Worm (Caenorhabditis elegans) whole organism, L3 larva: ENCODE data around the gene clec-180.

Experiments used
- R02D3.7 ChIP-seq: fragments of 150-350 bp; optimal IDR thresholded peaks from 2 replicates; lab custom pipeline; 2014; ENCODE audit warnings: missing biosample characterization, missing genetic modification characterization
- ZK546.5 ChIP-seq: sonication (generic microtip); optimal IDR thresholded peaks from 2 replicates; lab custom pipeline; 2017; ENCODE audit warnings: missing biosample characterization, missing genetic modification characterization
- ceh-28 ChIP-seq: fragments of 150-350 bp; optimal IDR thresholded peaks from 2 replicates; lab custom pipeline; 2014; ENCODE audit warnings: missing biosample characterization, missing genetic modification reagents, missing genetic modification characterization
- ceh-82 ChIP-seq: fragments of 150-350 bp; optimal IDR thresholded peaks from 2 replicates; lab custom pipeline; 2014; ENCODE audit warnings: missing biosample characterization, missing genetic modification characterization
- ceh-9 ChIP-seq: sonication (generic microtip); optimal IDR thresholded peaks from 2 replicates; lab custom pipeline; 2018; ENCODE audit warnings: missing biosample characterization, missing genetic modification characterization
- egl-27 ChIP-seq: sonication (generic microtip); optimal IDR thresholded peaks from 4 replicates; lab custom pipeline; 2017; ENCODE audit warnings: missing biosample characterization, missing genetic modification reagents, missing genetic modification characterization
- egl-5 ChIP-seq: fragments of 150-350 bp; optimal IDR thresholded peaks from 2 replicates; lab custom pipeline; 2017; ENCODE audit warnings: missing biosample characterization, missing genetic modification reagents, missing genetic modification characterization, inconsistent platforms
- elt-2 ChIP-seq: sonication (generic microtip); optimal IDR thresholded peaks from 2 replicates; lab custom pipeline; 2016; ENCODE audit warnings: missing genetic modification reagents, mild to moderate bottlenecking, missing genetic modification characterization, missing compliant biosample characterization
- eor-1 ChIP-seq, 2 experiments: fragments of 150-350 bp; optimal IDR thresholded peaks; 2 replicates each; lab custom pipeline; 2014 to 2018; ENCODE audit warnings: missing biosample characterization in 2 of 2, missing genetic modification characterization in 2 of 2
- fkh-10 ChIP-seq: sonication (generic microtip); optimal IDR thresholded peaks from 2 replicates; lab custom pipeline; 2017; ENCODE audit warnings: missing biosample characterization, missing genetic modification reagents, missing genetic modification characterization
- hmg-11 ChIP-seq: sonication (generic microtip); optimal IDR thresholded peaks from 2 replicates; lab custom pipeline; 2016; ENCODE audit warnings: missing genetic modification characterization, missing compliant biosample characterization
- jun-1 ChIP-seq: fragments of 150-350 bp; optimal IDR thresholded peaks from 2 replicates; lab custom pipeline; 2014; ENCODE audit warnings: missing biosample characterization, missing genetic modification reagents, missing genetic modification characterization
- lin-15B ChIP-seq: fragments of 150-350 bp; optimal IDR thresholded peaks from 2 replicates; lab custom pipeline; 2014; ENCODE audit warnings: missing biosample characterization, missing genetic modification characterization
- lin-39 ChIP-seq: fragments of 150-350 bp; optimal IDR thresholded peaks from 2 replicates; lab custom pipeline; 2018; ENCODE audit warnings: missing biosample characterization, missing genetic modification reagents, missing genetic modification characterization
- lsy-12 ChIP-seq: sonication (generic microtip); optimal IDR thresholded peaks from 2 replicates; lab custom pipeline; 2016; ENCODE audit warnings: mild to moderate bottlenecking, missing genetic modification characterization, missing compliant biosample characterization
- mdl-1 ChIP-seq: fragments of 150-350 bp; optimal IDR thresholded peaks from 2 replicates; lab custom pipeline; 2014; ENCODE audit warnings: missing biosample characterization, missing genetic modification characterization
- nfya-1 ChIP-seq: sonication (generic microtip); optimal IDR thresholded peaks from 2 replicates; lab custom pipeline; 2017; ENCODE audit warnings: missing genetic modification characterization, mild to moderate bottlenecking, missing compliant biosample characterization, antibody characterized with exemption, moderate library complexity; ENCODE audit not compliant: insufficient read depth
- nhr-11 ChIP-seq: fragments of 150-350 bp; optimal IDR thresholded peaks from 2 replicates; lab custom pipeline; 2014; ENCODE audit warnings: missing biosample characterization, missing genetic modification characterization
- nhr-12 ChIP-seq: fragments of 150-350 bp; optimal IDR thresholded peaks from 2 replicates; lab custom pipeline; 2014; ENCODE audit warnings: missing biosample characterization, missing genetic modification characterization
- nhr-23 ChIP-seq: fragments of 150-350 bp; optimal IDR thresholded peaks from 2 replicates; lab custom pipeline; 2014; ENCODE audit warnings: missing biosample characterization, missing genetic modification reagents, missing genetic modification characterization
- nhr-237 ChIP-seq: fragments of 150-350 bp; optimal IDR thresholded peaks from 2 replicates; lab custom pipeline; 2014; ENCODE audit warnings: missing biosample characterization, missing genetic modification characterization
- nhr-25 ChIP-seq: sonication (generic microtip); optimal IDR thresholded peaks from 2 replicates; lab custom pipeline; 2017; ENCODE audit warnings: missing biosample characterization, missing genetic modification characterization
- nhr-28 ChIP-seq: fragments of 150-350 bp; optimal IDR thresholded peaks from 2 replicates; lab custom pipeline; 2014; ENCODE audit warnings: missing biosample characterization, missing genetic modification characterization
- nhr-76 ChIP-seq: fragments of 150-350 bp; sonication (generic microtip); optimal IDR thresholded peaks from 5 replicates; lab custom pipeline; 2014; ENCODE audit warnings: missing biosample characterization, missing genetic modification characterization
- nhr-77 ChIP-seq: fragments of 150-350 bp; optimal IDR thresholded peaks from 2 replicates; lab custom pipeline; 2014; ENCODE audit warnings: missing biosample characterization, missing genetic modification characterization
- pha-4 ChIP-seq: fragments of 150-350 bp; optimal IDR thresholded peaks from 2 replicates; lab custom pipeline; 2014; ENCODE audit warnings: missing biosample characterization, missing genetic modification reagents, missing genetic modification characterization
- pqm-1 ChIP-seq: fragments of 150-350 bp; optimal IDR thresholded peaks from 2 replicates; lab custom pipeline; 2017; ENCODE audit warnings: missing biosample characterization, missing genetic modification characterization, inconsistent platforms
- sea-2 ChIP-seq: fragments of 150-350 bp; sonication (generic microtip); optimal IDR thresholded peaks from 4 replicates; lab custom pipeline; 2014; ENCODE audit warnings: missing biosample characterization, missing genetic modification reagents, missing genetic modification characterization
- skn-1 ChIP-seq: fragments of 150-350 bp; optimal IDR thresholded peaks from 2 replicates; lab custom pipeline; 2014; ENCODE audit warnings: missing biosample characterization, missing genetic modification characterization
- snpc-4 ChIP-seq: fragments of 150-350 bp; optimal IDR thresholded peaks from 2 replicates; lab custom pipeline; 2014; ENCODE audit warnings: missing biosample characterization, missing genetic modification characterization
- tbx-2 ChIP-seq: sonication (generic microtip); optimal IDR thresholded peaks from 2 replicates; lab custom pipeline; 2016; ENCODE audit warnings: mild to moderate bottlenecking, missing genetic modification characterization, missing compliant biosample characterization
- unc-39 ChIP-seq: sonication (generic microtip); optimal IDR thresholded peaks from 4 replicates; lab custom pipeline; 2017; ENCODE audit warnings: missing biosample characterization, missing genetic modification characterization
- unc-62 ChIP-seq: fragments of 150-350 bp; sonication (generic microtip); optimal IDR thresholded peaks from 4 replicates; lab custom pipeline; 2014; ENCODE audit warnings: missing biosample characterization, missing genetic modification reagents, missing genetic modification characterization
- zag-1 ChIP-seq: fragments of 150-350 bp; optimal IDR thresholded peaks from 2 replicates; lab custom pipeline; 2014; ENCODE audit warnings: missing biosample characterization, missing genetic modification characterization
- ztf-11 ChIP-seq: fragments of 150-350 bp; optimal IDR thresholded peaks from 2 replicates; lab custom pipeline; 2014; ENCODE audit warnings: missing biosample characterization, missing genetic modification characterization
- ztf-4 ChIP-seq: fragments of 150-350 bp; optimal IDR thresholded peaks from 2 replicates; lab custom pipeline; 2014; ENCODE audit warnings: missing biosample characterization, missing genetic modification characterization

The clec-180 gene

ce11 chrIV:7575147-7575768 is 6.6 kb downstream of the clec-180 start, which contains the start of gene cec-4:
Gene cec-4, plus strand, starts transcription at chrIV:7575718.
- TF ChIP-seq tbx-2 (tag; lab: Kevin White, UChicago) (no peak), nhr-76 (tag; lab: Kevin White, UChicago) (no peak), egl-5 (tag; lab: Kevin White, UChicago) (no peak), R02D3.7 (tag; lab: Kevin White, UChicago) (no peak), nhr-237 (no peak), ZK546.5 (no peak), fkh-10 (GFP tag; lab: Kevin White, UChicago) (no peak), ceh-9 (tag; lab: Kevin White, UChicago) (no peak), lsy-12 (tag; lab: Kevin White, UChicago) (no peak), eor-1 (tag; optimal IDR thresholded peaks at IDR 0.05; lab: Kevin White, UChicago) (no peak), ztf-4 (tag; lab: Kevin White, UChicago) (no peak), snpc-4 (tag; lab: Kevin White, UChicago) (no peak), lin-39 (tag; lab: Kevin White, UChicago) (no peak), elt-2 (no peak), nhr-77 (tag; lab: Kevin White, UChicago) (no peak), nhr-11 (tag; lab: Kevin White, UChicago) (no peak), skn-1 (tag; lab: Kevin White, UChicago) (no peak)
- TF ChIP-seq, all 47 proteins: peak for 0

- TF ChIP-seq ceh-9 (tag; lab: Kevin White, UChicago) (no peak), ceh-28 (no peak), pha-4 (no peak), ztf-4 (tag; lab: Kevin White, UChicago) (no peak), lin-15B (no peak), unc-39 (tag; lab: Kevin White, UChicago) (no peak), unc-62 (no peak), snpc-4 (tag; lab: Kevin White, UChicago) (no peak), skn-1 (tag; lab: Kevin White, UChicago) (no peak), mdl-1 (tag; lab: Kevin White, UChicago) (no peak), lin-39 (tag; lab: Kevin White, UChicago) (no peak), zag-1 (tag; lab: Kevin White, UChicago) (no peak), nhr-77 (tag; lab: Kevin White, UChicago) (no peak), ceh-82 (tag; lab: Kevin White, UChicago) (no peak)
These were observed 9.6 kb downstream of the clec-180 start, which contains the start of gene F32E10.5 for ce11 chrIV:7578281-7578680. Gene F32E10.5, minus strand, starts transcription at chrIV:7578381.

ce11 chrIV:7580062-7580614 is 11.4 kb downstream of the clec-180 start, which contains the start of the genes cec-5 and nol-10:
Gene cec-5, minus strand, starts transcription at chrIV:7580112.
Gene nol-10, plus strand, starts transcription at chrIV:7580597.
- peak; percentile 19 for TF ChIP-seq egl-27 (tag; lab: Kevin White, UChicago)
- TF ChIP-seq sea-2 (GFP tag; lab: Kevin White, UChicago) = no peak
- TF ChIP-seq elt-2 = peak; percentile 61
- TF ChIP-seq nfya-1 (tag; lab: Kevin White, UChicago) = peak; percentile 95
- TF ChIP-seq unc-39 (tag; lab: Kevin White, UChicago) = no peak
- no peak for TF ChIP-seq nhr-12 (tag; lab: Kevin White, UChicago)
- TF ChIP-seq nhr-23 (tag; lab: Kevin White, UChicago) = peak; percentile 74
- no peak for TF ChIP-seq ztf-11 (tag; lab: Kevin White, UChicago)
- TF ChIP-seq snpc-4 (tag; lab: Kevin White, UChicago) = peak; percentile 66
- peak; percentile 85 for TF ChIP-seq hmg-11 (tag; lab: Kevin White, UChicago)
- TF ChIP-seq pqm-1 (tag; lab: Kevin White, UChicago) = peak; percentile 27
- peak; percentile 79 for TF ChIP-seq nhr-25 (tag; lab: Kevin White, UChicago)
- TF ChIP-seq lin-15B = peak; percentile 93
- no peak for TF ChIP-seq nhr-28
- peak; percentile 27 for TF ChIP-seq lsy-12 (tag; lab: Kevin White, UChicago)
- TF ChIP-seq pha-4 = peak; percentile 88
- TF ChIP-seq ceh-82 (tag; lab: Kevin White, UChicago) = no peak
- TF ChIP-seq lin-39 (tag; lab: Kevin White, UChicago) = peak; percentile 88
- peak; percentile 13 for TF ChIP-seq R02D3.7 (tag; lab: Kevin White, UChicago)
- TF ChIP-seq jun-1 (tag; lab: Kevin White, UChicago) = peak; percentile 51
- peak; percentile 43 for TF ChIP-seq ceh-28
- peak; percentile 83 for TF ChIP-seq egl-5 (tag; lab: Kevin White, UChicago)
